Fruit fly (Drosophila melanogaster): ENCODE measurements around the gene CG11586.

CG11586 gene

DNA sequence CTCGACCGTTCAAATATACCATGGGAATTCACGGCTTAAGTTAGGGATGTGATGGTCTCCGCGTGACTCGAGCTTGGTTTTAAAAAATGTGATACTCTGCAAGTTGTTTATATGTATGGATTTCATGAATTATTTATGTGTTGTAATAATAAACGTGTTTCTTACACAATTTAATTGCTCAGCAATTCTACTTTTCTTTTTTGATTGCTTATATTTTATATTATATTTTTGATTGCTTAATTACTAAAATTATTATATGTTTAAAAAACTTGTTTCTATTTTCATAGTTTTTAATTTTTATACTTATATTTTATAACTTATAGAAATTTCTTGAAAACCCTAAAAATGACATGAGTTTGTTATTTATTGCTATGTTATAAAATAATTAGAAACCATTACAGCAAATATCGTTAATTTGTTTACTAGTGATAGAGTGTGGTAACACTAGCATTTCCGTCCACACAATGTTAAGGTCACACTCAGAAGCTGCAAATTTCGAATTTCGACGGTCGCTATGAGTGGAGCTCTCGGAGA is 7.9 kb downstream of the CG11586 start, which contains the start of the genes ago and CG1265 (continued):
- no peak for TF ChIP-seq Eip74EF (GFP tag; optimal IDR thresholded peaks at IDR 0.05)
- no peak for TF ChIP-seq scrt (GFP tag; optimal IDR thresholded peaks at IDR 0.05)
- TF ChIP-seq CoRest (tag; optimal IDR thresholded peaks at IDR 0.05) = peak; percentile 71
- peak; percentile 46; the same call in 1 of the 2 replicates for TF ChIP-seq CG14667 (GFP tag; IDR thresholded peaks at IDR 0.05)
- TF ChIP-seq zen (tag; optimal IDR thresholded peaks at IDR 0.05) = peak; percentile 12
- TF ChIP-seq Hand (GFP tag; optimal IDR thresholded peaks at IDR 0.05) = no peak
- TF ChIP-seq bcd (GFP tag; optimal IDR thresholded peaks at IDR 0.05) = peak; percentile 34
- no peak for TF ChIP-seq da (GFP tag; optimal IDR thresholded peaks at IDR 0.05)
- peak; percentile 60 for TF ChIP-seq CG6791 (GFP tag; IDR thresholded peaks at IDR 0.05; ENCODE audit: partially characterized antibody)
- TF ChIP-seq CG33557 (GFP tag; optimal IDR thresholded peaks at IDR 0.05) = peak; percentile 45
- peak; percentile 45 for TF ChIP-seq CG1603 (tag; optimal IDR thresholded peaks at IDR 0.05)
- peak; percentile 38 for TF ChIP-seq CG10267 (tag; optimal IDR thresholded peaks at IDR 0.05)
- no peak for TF ChIP-seq pros (GFP tag; optimal IDR thresholded peaks at IDR 0.05)
- no peak for TF ChIP-seq bowl (GFP tag; IDR thresholded peaks at IDR 0.05)
- peak; percentile 46 for TF ChIP-seq CG9797 (GFP tag; optimal IDR thresholded peaks at IDR 0.05)
- no peak for TF ChIP-seq B-H1 (GFP tag; IDR thresholded peaks at IDR 0.05)
- no peak; the same call in 1 of the 2 replicates for TF ChIP-seq CG17328 (GFP tag; IDR thresholded peaks at IDR 0.05)
- TF ChIP-seq Ravus (GFP tag; IDR thresholded peaks at IDR 0.05) = no peak
- no peak for TF ChIP-seq Myb (GFP tag; optimal IDR thresholded peaks at IDR 0.05)
- 0 out of 3 replicates have a peak, but pooled peaks have one; percentile 32 for TF ChIP-seq Dbx (GFP tag; IDR thresholded peaks at IDR 0.05)
- TF ChIP-seq salm (tag; optimal IDR thresholded peaks at IDR 0.05) = no peak
- no peak for TF ChIP-seq CG10147 (GFP tag; optimal IDR thresholded peaks at IDR 0.05)
- TF ChIP-seq sc (optimal IDR thresholded peaks at IDR 0.05) = no peak
- TF ChIP-seq sc (GFP tag; optimal IDR thresholded peaks at IDR 0.05) = no peak
- TF ChIP-seq Atf6 (GFP tag; IDR thresholded peaks at IDR 0.05) = no peak
- peak; percentile 31 for TF ChIP-seq CG7839 (tag; optimal IDR thresholded peaks at IDR 0.05)
- TF ChIP-seq zf30C (GFP tag; optimal IDR thresholded peaks at IDR 0.05) = no peak
- no peak for TF ChIP-seq CG8290 (GFP tag; optimal IDR thresholded peaks at IDR 0.05)
- peak in 1 of 2 experiments; percentile 53 for TF ChIP-seq CG8290 (tag; optimal IDR thresholded peaks at IDR 0.05)

DNA sequence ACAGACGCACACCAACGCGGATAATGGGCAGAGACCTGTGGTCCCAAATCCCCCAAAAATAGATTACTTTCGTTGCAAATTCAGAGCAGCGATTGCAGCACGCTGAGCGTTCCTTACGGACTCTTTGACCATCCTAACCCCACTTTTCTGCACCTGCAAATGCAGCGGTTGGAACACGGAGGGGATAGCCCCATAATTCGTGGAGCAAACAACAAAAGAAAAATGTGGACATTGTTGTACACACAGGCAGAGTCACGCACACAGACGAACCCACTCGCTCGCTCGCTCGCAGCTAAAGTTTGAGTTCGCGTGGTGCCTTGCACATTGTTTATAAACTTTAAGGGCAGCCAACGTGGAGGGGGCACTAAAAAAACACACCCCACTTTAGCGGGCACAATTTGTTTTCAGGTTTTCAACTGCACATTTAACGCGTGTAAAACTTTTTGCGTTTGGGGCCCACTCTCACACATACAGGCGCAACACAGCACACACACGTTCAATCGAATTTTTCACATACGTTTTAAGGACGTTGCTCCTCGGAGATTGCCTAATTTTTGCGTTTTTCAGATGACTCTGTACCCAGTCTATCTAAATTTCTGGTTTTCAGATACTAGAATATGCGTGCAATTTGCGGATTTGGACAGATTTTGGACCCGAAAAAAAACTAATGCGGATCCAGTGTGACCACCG is 8.5 kb downstream of the CG11586 start:
- TF ChIP-seq CG8478 (optimal IDR thresholded peaks at IDR 0.05) (peak; percentile 10), Med (GFP tag) (peak; percentile 20), cg (GFP tag; optimal IDR thresholded peaks at IDR 0.05) (peak; percentile 91), CG5180 (GFP tag; optimal IDR thresholded peaks at IDR 0.05) (peak; percentile 4), so (GFP tag; IDR thresholded peaks at IDR 0.05) (0 out of 3 replicates have a peak, but pooled peaks have one; percentile 12), YL-1 (GFP tag; optimal IDR thresholded peaks at IDR 0.05) (peak; percentile 30), lola (GFP tag; optimal IDR thresholded peaks at IDR 0.05) (no peak), CG12104 (GFP tag; optimal IDR thresholded peaks at IDR 0.05) (peak; percentile 6), pzg (GFP tag; optimal IDR thresholded peaks at IDR 0.05) (peak; percentile 22), lmd (GFP tag; IDR thresholded peaks at IDR 0.05) (0 out of 2 replicates have a peak, but pooled peaks have one; percentile 12), ase (GFP tag; IDR thresholded peaks at IDR 0.05) (no peak), pita (GFP tag; optimal IDR thresholded peaks at IDR 0.05) (no peak), zfh2 (GFP tag; optimal IDR thresholded peaks at IDR 0.05) (no peak), cwo (GFP tag; optimal IDR thresholded peaks at IDR 0.05) (no peak), Hr78 (GFP tag; optimal IDR thresholded peaks at IDR 0.05) (peak in 1 of 2 experiments; percentile 54), pan (optimal IDR thresholded peaks at IDR 0.05) (no peak), pan (GFP tag; optimal IDR thresholded peaks at IDR 0.05 in 1 of 2, IDR thresholded peaks at IDR 0.05 in 1 of 2) (peak in 1 of 2 experiments; percentile 25), ttk (GFP tag; IDR thresholded peaks at IDR 0.05) (0 out of 2 replicates have a peak, but pooled peaks have one; percentile 17), chinmo (GFP tag; IDR thresholded peaks at IDR 0.05; ENCODE audit: partially characterized antibody) (peak; percentile 86; the same call in 1 of the 4 replicates), Trl (optimal IDR thresholded peaks at IDR 0.05) (peak in 1 of 2 experiments; percentile 13), Trl (GFP tag; optimal IDR thresholded peaks at IDR 0.05) (no peak)

Data from whole organism, embryonic.